Fruit fly (Drosophila melanogaster): ENCODE measurements around the gene Zip71B.

- TF ChIP-seq CG10669 (GFP tag; optimal IDR thresholded peaks at IDR 0.05) (no peak), CG3919 (GFP tag; optimal IDR thresholded peaks at IDR 0.05) (peak; percentile 16), CG6854 (GFP tag; optimal IDR thresholded peaks at IDR 0.05) (no peak), salr (GFP tag; optimal IDR thresholded peaks at IDR 0.05) (no peak), Sox102F (GFP tag; optimal IDR thresholded peaks at IDR 0.05) (no peak), Eip78C (GFP tag) (peak; percentile 67), Hr4 (GFP tag; optimal IDR thresholded peaks at IDR 0.05) (peak; percentile 2), CG16779 (tag; optimal IDR thresholded peaks at IDR 0.05) (no peak)
Measured at dm6 chr3L:15035585-15035984, 43.5 kb downstream of the Zip71B start.

Measured in whole organism, prepupa.